Fruit fly (Drosophila melanogaster): ENCODE measurements around the gene ouib.

Gene ouib

DNA sequence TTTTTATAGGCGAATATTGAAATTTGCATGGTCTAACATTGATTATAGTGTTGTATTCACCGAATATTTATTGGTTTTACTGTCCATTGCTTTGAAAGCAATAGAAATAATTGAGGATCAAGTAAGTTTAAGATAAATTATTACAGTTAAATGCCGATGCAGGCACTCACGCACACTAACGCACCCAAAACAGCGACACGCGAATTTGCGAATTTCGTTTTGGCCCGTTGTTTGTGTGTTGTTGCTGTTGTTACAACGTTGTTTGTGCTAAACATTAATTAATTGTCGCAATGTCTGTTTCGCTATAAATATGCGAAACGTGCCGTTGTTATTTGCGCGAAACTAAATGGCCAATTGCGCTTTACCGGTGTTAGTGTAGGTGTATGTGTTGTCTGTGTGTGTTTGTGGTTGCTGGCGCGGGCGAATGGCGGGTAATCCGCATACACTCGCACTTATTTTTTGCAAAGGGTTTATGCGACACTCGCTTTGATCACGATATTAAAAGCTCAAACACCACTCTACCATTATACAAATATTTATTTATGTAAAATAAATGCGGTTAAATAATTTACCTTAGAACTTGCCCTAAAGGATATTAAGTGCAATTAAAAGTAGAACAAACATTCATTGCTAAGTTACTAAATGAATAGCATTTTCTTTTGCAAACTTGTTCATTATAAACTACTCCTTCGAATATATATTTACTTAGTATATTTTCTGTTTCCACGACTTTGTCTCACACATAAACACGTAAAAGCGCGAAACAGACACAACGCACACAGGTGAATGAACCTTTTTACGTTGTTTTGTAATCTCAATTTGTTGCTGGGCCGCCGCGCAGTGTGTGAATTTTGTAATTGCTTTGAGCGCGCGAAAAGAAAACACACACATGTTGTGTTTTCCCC is 22.8 kb downstream of the ouib start (continued):
- TF ChIP-seq CG2116 (GFP tag; optimal IDR thresholded peaks at IDR 0.05) (no peak), CG2120 (GFP tag; optimal IDR thresholded peaks at IDR 0.05) (peak; percentile 3), CG4328 (GFP tag; optimal IDR thresholded peaks at IDR 0.05) (no peak), CG6683 (GFP tag; optimal IDR thresholded peaks at IDR 0.05) (no peak), Chrac-16 (GFP tag; optimal IDR thresholded peaks at IDR 0.05) (no peak), CG1233 (GFP tag; optimal IDR thresholded peaks at IDR 0.05) (no peak), CG2129 (GFP tag; IDR thresholded peaks at IDR 0.05; ENCODE audit: partially characterized antibody) (no peak), cad (GFP tag; optimal IDR thresholded peaks at IDR 0.05) (no peak), CG13296 (GFP tag; optimal IDR thresholded peaks at IDR 0.05) (no peak), CG8765 (GFP tag; IDR thresholded peaks at IDR 0.05) (no peak), CG14667 (GFP tag; IDR thresholded peaks at IDR 0.05) (no peak), gro (GFP tag; optimal IDR thresholded peaks at IDR 0.05) (no peak), cas (GFP tag; IDR thresholded peaks at IDR 0.05) (no peak), sna (GFP tag; IDR thresholded peaks at IDR 0.05; ENCODE audit: partially characterized antibody) (no peak), Optix (GFP tag; IDR thresholded peaks at IDR 0.05) (no peak), twi (tag; optimal IDR thresholded peaks at IDR 0.05) (no peak), sc (optimal IDR thresholded peaks at IDR 0.05) (no peak), sc (GFP tag; optimal IDR thresholded peaks at IDR 0.05) (no peak), D (optimal IDR thresholded peaks at IDR 0.05) (no peak), D (GFP tag; optimal IDR thresholded peaks at IDR 0.05) (no peak), vnd (GFP tag; IDR thresholded peaks at IDR 0.05; ENCODE audit: partially characterized antibody) (no peak), hbn (GFP tag; IDR thresholded peaks at IDR 0.05; ENCODE audit: partially characterized antibody) (no peak), CG7357 (GFP tag; IDR thresholded peaks at IDR 0.05) (no peak), CG15696 (tag; optimal IDR thresholded peaks at IDR 0.05) (no peak), repo (GFP tag; optimal IDR thresholded peaks at IDR 0.05) (no peak), ssp (GFP tag; IDR thresholded peaks at IDR 0.05) (no peak), CG14441 (GFP tag; IDR thresholded peaks at IDR 0.05) (no peak), CG15601 (tag; optimal IDR thresholded peaks at IDR 0.05) (no peak), CG3163 (GFP tag; optimal IDR thresholded peaks at IDR 0.05) (no peak), Fer3 (tag; optimal IDR thresholded peaks at IDR 0.05) (peak; percentile 21), cg (GFP tag; optimal IDR thresholded peaks at IDR 0.05) (peak; percentile 81), Spps (tag; optimal IDR thresholded peaks at IDR 0.05) (no peak), Opbp (GFP tag; IDR thresholded peaks at IDR 0.05; ENCODE audit: partially characterized antibody) (no peak), CG1647 (GFP tag; optimal IDR thresholded peaks at IDR 0.05) (no peak), HmgZ (tag; optimal IDR thresholded peaks at IDR 0.05) (no peak), lov (optimal IDR thresholded peaks at IDR 0.05) (no peak), lov (GFP tag; IDR thresholded peaks at IDR 0.05) (no peak), CG2875 (GFP tag; optimal IDR thresholded peaks at IDR 0.05) (no peak), wdn (GFP tag; IDR thresholded peaks at IDR 0.05) (no peak), p53 (GFP tag; optimal IDR thresholded peaks at IDR 0.05) (no peak), CG15011 (GFP tag; optimal IDR thresholded peaks at IDR 0.05) (no peak), chn (GFP tag; optimal IDR thresholded peaks at IDR 0.05) (no peak), CG4854 (GFP tag; optimal IDR thresholded peaks at IDR 0.05) (no peak), CG15514 (GFP tag; optimal IDR thresholded peaks at IDR 0.05) (no peak), rib (GFP tag; IDR thresholded peaks at IDR 0.05) (peak; percentile 38; the same call in 1 of the 2 replicates), odd (GFP tag; optimal IDR thresholded peaks at IDR 0.05) (no peak), bcd (GFP tag; optimal IDR thresholded peaks at IDR 0.05) (peak; percentile 11), wor (GFP tag; IDR thresholded peaks at IDR 0.05) (no peak), nau (GFP tag; optimal IDR thresholded peaks at IDR 0.05) (no peak), NFAT (GFP tag; IDR thresholded peaks at IDR 0.05) (no peak)
